Fruit fly (Drosophila melanogaster) whole organism, embryonic: ENCODE results near the gene CG6000.
A peak's percentile ranks its signal among the peaks of the same experiment; 100 is the strongest.

Source experiments
- Antp ChIP-seq: fragments of 200-800 bp; sonication (Bioruptor generic); optimal IDR thresholded peaks from 3 replicates; lab custom pipeline; 2016; ENCODE audit warnings: missing biosample characterization, missing genetic modification characterization
- CG1529 ChIP-seq: fragments of 200-800 bp; sonication (Bioruptor generic); optimal IDR thresholded peaks from 3 replicates; lab custom pipeline; 2018; ENCODE audit warnings: missing biosample characterization, missing genetic modification characterization
- CG6683 ChIP-seq: fragments of 200-800 bp; sonication (Bioruptor generic); optimal IDR thresholded peaks from 2 replicates; lab custom pipeline; 2017; ENCODE audit warnings: missing biosample characterization, mild to moderate bottlenecking, missing genetic modification characterization, missing genetic modification reagents
- CG9609 ChIP-seq: fragments of 200-800 bp; sonication (Bioruptor generic); optimal IDR thresholded peaks from 3 replicates; lab custom pipeline; 2016; ENCODE audit warnings: missing biosample characterization, missing genetic modification characterization
- Dref ChIP-seq: fragments of 200-800 bp; sonication (Bioruptor generic); IDR thresholded peaks from 2 replicates; pipeline ENCODE4 v1.3.6; 2022; ENCODE audit warnings: missing biosample characterization, missing genetic modification characterization
- Max ChIP-seq: fragments of 200-800 bp; sonication (Bioruptor generic); optimal IDR thresholded peaks from 2 replicates; lab custom pipeline; 2016; ENCODE audit warnings: missing biosample characterization, mild to moderate bottlenecking, missing genetic modification characterization
- Sin3A ChIP-seq: fragments of >200 bp; optimal IDR thresholded peaks from 2 replicates; lab custom pipeline; 2018
- dysf ChIP-seq: fragments of 200-800 bp; sonication (Bioruptor generic); IDR thresholded peaks from 3 replicates; pipeline ENCODE4 v1.3.6; 2022; ENCODE audit warnings: missing biosample characterization, missing genetic modification characterization
- sqz ChIP-seq: fragments of 200-800 bp; sonication (Bioruptor generic); optimal IDR thresholded peaks from 3 replicates; lab custom pipeline; 2018; ENCODE audit warnings: missing biosample characterization, mild to moderate bottlenecking, missing genetic modification characterization

DNA sequence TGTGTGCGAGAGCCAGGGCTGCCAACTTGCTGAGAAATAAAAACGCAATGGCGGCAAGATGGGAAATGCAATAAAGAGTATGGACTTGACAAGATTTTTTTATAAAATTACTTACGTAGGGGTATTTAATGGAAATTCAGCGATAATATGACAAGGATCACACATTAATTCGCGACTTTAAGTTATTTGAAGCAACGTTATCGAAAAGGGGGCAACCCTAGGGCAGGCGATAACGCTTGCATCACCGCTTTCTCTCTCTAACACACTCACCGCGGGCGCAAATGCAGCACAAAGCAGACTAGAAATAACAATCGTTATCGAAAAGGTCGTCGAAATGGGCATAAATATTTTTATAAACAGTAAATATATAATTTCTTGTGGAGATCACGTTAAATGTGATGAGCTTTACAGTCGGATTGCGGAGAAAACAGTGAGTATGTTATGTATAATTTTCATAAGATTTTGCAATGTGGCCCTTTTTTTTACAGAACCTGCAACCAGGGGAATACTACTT, 6.1 kb upstream of the CG6000 start, which contains the start of gene Rox8:
- TF ChIP-seq CG1529 (GFP tag; lab: Kevin White, UChicago): peak; percentile 25
- TF ChIP-seq CG6683: no peak
- no peak for TF ChIP-seq dysf (GFP tag; lab: Robert Waterston, UW)
- peak; percentile 71 for TF ChIP-seq Dref (GFP tag; lab: Robert Waterston, UW)
- peak; percentile 63 for TF ChIP-seq Max (GFP tag; lab: Kevin White, UChicago)
- peak; percentile 47 for TF ChIP-seq Antp (GFP tag; lab: Kevin White, UChicago)
- TF ChIP-seq Sin3A: peak; percentile 88
- no peak for TF ChIP-seq sqz (GFP tag; lab: Kevin White, UChicago)
- TF ChIP-seq CG9609: peak; percentile 15
